Fruit fly (Drosophila melanogaster) whole organism, wandering third instar larva: Measurements from ENCODE around the gene CG11714.

Experiments
- CG32264 ChIP-seq: fragments of 200-800 bp; sonication (Bioruptor generic); optimal IDR thresholded peaks from 2 replicates; lab custom pipeline; 2016; ENCODE audit warnings: missing biosample characterization, missing genetic modification characterization
- Mio ChIP-seq: sonication (Bioruptor generic); optimal IDR thresholded peaks from 2 replicates; lab custom pipeline; 2016; ENCODE audit warnings: missing biosample characterization, missing genetic modification characterization
- Myc ChIP-seq: fragments of >200 bp; optimal IDR thresholded peaks from 2 replicates; lab custom pipeline; 2017
- br ChIP-seq: fragments of 200-800 bp; sonication (Bioruptor generic); optimal IDR thresholded peaks from 2 replicates; lab custom pipeline; 2016; ENCODE audit warnings: missing biosample characterization, missing genetic modification characterization
- foxo ChIP-seq, 2 experiments: fragments of 200-800 bp; sonication (Bioruptor generic); optimal IDR thresholded peaks; 2 replicates in 1 of 2; 3 replicates in 1 of 2; lab custom pipeline; 2016 to 2017; ENCODE audit warnings: missing biosample characterization in 2 of 2, missing genetic modification characterization in 2 of 2
- h ChIP-seq: fragments of 200-800 bp; sonication (Bioruptor generic); optimal IDR thresholded peaks from 3 replicates; lab custom pipeline; 2016; ENCODE audit warnings: missing biosample characterization, mild to moderate bottlenecking, missing genetic modification characterization
- lola ChIP-seq: fragments of >200 bp; optimal IDR thresholded peaks from 2 replicates; lab custom pipeline; 2017; ENCODE audit warnings: missing biosample characterization, missing genetic modification characterization
- psq ChIP-seq: fragments of 200-800 bp; sonication (Bioruptor generic); optimal IDR thresholded peaks from 3 replicates; lab custom pipeline; 2017; ENCODE audit warnings: missing biosample characterization, mild to moderate bottlenecking, missing genetic modification characterization, moderate library complexity
- rgr ChIP-seq: fragments of 200-800 bp; sonication (Bioruptor generic); optimal IDR thresholded peaks from 3 replicates; lab custom pipeline; 2016; ENCODE audit warnings: missing biosample characterization, mild to moderate bottlenecking, missing genetic modification characterization
- usp ChIP-seq: fragments of >200 bp; optimal IDR thresholded peaks from 2 replicates; lab custom pipeline; 2017; ENCODE audit warnings: missing biosample characterization, missing genetic modification characterization

DNA sequence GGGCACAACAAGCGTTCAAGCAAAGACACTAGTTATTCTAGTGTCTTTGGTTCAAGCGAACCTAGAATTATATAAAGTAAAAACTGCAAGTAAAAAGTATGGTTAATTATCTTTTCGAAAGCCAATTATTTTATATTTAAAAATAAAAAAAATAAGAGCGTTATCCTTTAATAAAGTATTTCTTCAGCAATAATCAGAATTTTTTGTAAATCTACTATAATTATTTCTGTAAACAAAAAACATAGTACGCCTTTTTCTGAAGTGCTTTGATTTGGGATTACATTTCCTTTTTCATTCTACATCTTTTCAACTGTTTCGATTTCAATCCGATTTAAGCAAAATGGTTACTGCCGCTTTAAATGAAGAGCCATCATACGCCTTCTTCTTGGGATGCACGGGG is 47.9 kb downstream of the CG11714 start, which contains the start of gene Vha16-2:
- TF ChIP-seq h (GFP tag; lab: Kevin White, UChicago) (no peak), Mio (GFP tag; lab: Kevin White, UChicago) (no peak), foxo (GFP tag; optimal IDR thresholded peaks at IDR 0.05; lab: Kevin White, UChicago) (no peak), br (GFP tag; lab: Kevin White, UChicago) (no peak), psq (GFP tag; lab: Kevin White, UChicago) (no peak), CG32264 (no peak), rgr (GFP tag; lab: Kevin White, UChicago) (no peak), Myc (lab: Kevin White, UChicago) (no peak), lola (GFP tag; lab: Kevin White, UChicago) (no peak), usp (GFP tag; lab: Kevin White, UChicago) (no peak)
